Worm (Caenorhabditis elegans) whole organism, L2 larva: Measurements from ENCODE around the gene C12D12.3.

Source experiments
- C34F6.9 ChIP-seq: fragments of 150-350 bp; optimal IDR thresholded peaks from 2 replicates; lab custom pipeline; 2014; ENCODE audit warnings: missing biosample characterization, missing genetic modification characterization
- ZK546.5 ChIP-seq: sonication (generic microtip); optimal IDR thresholded peaks from 2 replicates; lab custom pipeline; 2017; ENCODE audit warnings: missing biosample characterization, missing genetic modification characterization
- ama-1 ChIP-seq: fragments of 150-350 bp; optimal IDR thresholded peaks from 2 replicates; lab custom pipeline; 2018; ENCODE audit warnings: inconsistent platforms
- crh-2 ChIP-seq: sonication (generic microtip); optimal IDR thresholded peaks from 2 replicates; lab custom pipeline; 2017; ENCODE audit warnings: missing biosample characterization, missing genetic modification characterization
- elt-1 ChIP-seq: fragments of 150-350 bp; optimal IDR thresholded peaks from 2 replicates; lab custom pipeline; 2014; ENCODE audit warnings: missing biosample characterization, missing genetic modification characterization
- fos-1 ChIP-seq: fragments of 150-350 bp; optimal IDR thresholded peaks from 2 replicates; lab custom pipeline; 2014; ENCODE audit warnings: missing biosample characterization, missing genetic modification characterization
- gmeb-1 ChIP-seq: fragments of 150-350 bp; optimal IDR thresholded peaks from 2 replicates; lab custom pipeline; 2014; ENCODE audit warnings: missing biosample characterization, missing genetic modification characterization
- lin-39 ChIP-seq: fragments of 150-350 bp; optimal IDR thresholded peaks from 2 replicates; lab custom pipeline; 2014; ENCODE audit warnings: missing biosample characterization, missing genetic modification reagents, missing genetic modification characterization
- nhr-23 ChIP-seq: fragments of 150-350 bp; optimal IDR thresholded peaks from 2 replicates; lab custom pipeline; 2014; ENCODE audit warnings: missing biosample characterization, missing genetic modification reagents, missing genetic modification characterization
- nhr-237 ChIP-seq: fragments of 150-350 bp; optimal IDR thresholded peaks from 2 replicates; lab custom pipeline; 2014; ENCODE audit warnings: missing biosample characterization, missing genetic modification characterization
- nhr-6 ChIP-seq: fragments of 150-350 bp; optimal IDR thresholded peaks from 2 replicates; lab custom pipeline; 2014; ENCODE audit warnings: missing biosample characterization, missing genetic modification characterization
- ztf-4 ChIP-seq: fragments of 150-350 bp; optimal IDR thresholded peaks from 2 replicates; lab custom pipeline; 2014; ENCODE audit warnings: missing biosample characterization, missing genetic modification characterization

ce11 chrX:3464309-3465038 is 24.6 kb upstream of the C12D12.3 start:
- no peak for TF ChIP-seq C34F6.9 (tag; lab: Kevin White, UChicago)
- no peak for TF ChIP-seq nhr-237
- no peak for TF ChIP-seq fos-1 (tag; lab: Kevin White, UChicago)
- TF ChIP-seq lin-39 (tag; lab: Kevin White, UChicago) = no peak
- TF ChIP-seq elt-1 (tag; lab: Kevin White, UChicago) = no peak
- no peak for TF ChIP-seq ztf-4 (tag; lab: Kevin White, UChicago)
- TF ChIP-seq crh-2 (tag; lab: Kevin White, UChicago) = no peak
- no peak for TF ChIP-seq nhr-23 (tag; lab: Kevin White, UChicago)
- no peak for TF ChIP-seq gmeb-1
- no peak for TF ChIP-seq ZK546.5 (tag; lab: Kevin White, UChicago)
- TF ChIP-seq nhr-6 (tag; lab: Kevin White, UChicago) = no peak
- TF ChIP-seq ama-1 (lab: Kevin White, UChicago) = no peak
